Worm (Caenorhabditis elegans) whole organism, late embryonic: ENCODE results near the gene gnrr-3.

ENCODE experiments used
- ama-1 ChIP-seq: fragments of 150-350 bp; optimal IDR thresholded peaks from 2 replicates; lab custom pipeline; 2014
- ceh-14 ChIP-seq: sonication (generic microtip); optimal IDR thresholded peaks from 2 replicates; lab custom pipeline; 2016; ENCODE audit warnings: missing genotype, missing genetic modification characterization, missing compliant biosample characterization
- dmd-4 ChIP-seq: sonication (generic microtip); optimal IDR thresholded peaks from 2 replicates; lab custom pipeline; 2016; ENCODE audit warnings: borderline replicate concordance, missing genetic modification characterization, missing compliant biosample characterization
- elt-2 ChIP-seq: sonication (generic microtip); optimal IDR thresholded peaks from 2 replicates; lab custom pipeline; 2016; ENCODE audit warnings: missing genetic modification reagents, missing genetic modification characterization, missing compliant biosample characterization
- fkh-10 ChIP-seq: fragments of 150-350 bp; optimal IDR thresholded peaks from 2 replicates; lab custom pipeline; 2014; ENCODE audit warnings: missing biosample characterization, missing genetic modification reagents, missing genetic modification characterization
- hlh-30 ChIP-seq: sonication (generic microtip); optimal IDR thresholded peaks from 2 replicates; lab custom pipeline; 2017; ENCODE audit warnings: antibody characterized with exemption, missing genetic modification characterization, missing compliant biosample characterization; ENCODE audit not compliant: insufficient read depth
- nfya-1 ChIP-seq: sonication (generic microtip); optimal IDR thresholded peaks from 2 replicates; lab custom pipeline; 2017; ENCODE audit warnings: missing genetic modification characterization, mild to moderate bottlenecking, missing compliant biosample characterization, antibody characterized with exemption, moderate library complexity
- pha-2 ChIP-seq: sonication (generic microtip); optimal IDR thresholded peaks from 2 replicates; lab custom pipeline; 2017; ENCODE audit warnings: mild to moderate bottlenecking, missing genetic modification characterization, missing compliant biosample characterization
- pqm-1 ChIP-seq: sonication (generic microtip); optimal IDR thresholded peaks from 2 replicates; lab custom pipeline; 2016; ENCODE audit warnings: missing genetic modification characterization, missing compliant biosample characterization
- unc-42 ChIP-seq: sonication (generic microtip); optimal IDR thresholded peaks from 2 replicates; lab custom pipeline; 2016; ENCODE audit warnings: missing genotype, missing genetic modification characterization, missing compliant biosample characterization

DNA sequence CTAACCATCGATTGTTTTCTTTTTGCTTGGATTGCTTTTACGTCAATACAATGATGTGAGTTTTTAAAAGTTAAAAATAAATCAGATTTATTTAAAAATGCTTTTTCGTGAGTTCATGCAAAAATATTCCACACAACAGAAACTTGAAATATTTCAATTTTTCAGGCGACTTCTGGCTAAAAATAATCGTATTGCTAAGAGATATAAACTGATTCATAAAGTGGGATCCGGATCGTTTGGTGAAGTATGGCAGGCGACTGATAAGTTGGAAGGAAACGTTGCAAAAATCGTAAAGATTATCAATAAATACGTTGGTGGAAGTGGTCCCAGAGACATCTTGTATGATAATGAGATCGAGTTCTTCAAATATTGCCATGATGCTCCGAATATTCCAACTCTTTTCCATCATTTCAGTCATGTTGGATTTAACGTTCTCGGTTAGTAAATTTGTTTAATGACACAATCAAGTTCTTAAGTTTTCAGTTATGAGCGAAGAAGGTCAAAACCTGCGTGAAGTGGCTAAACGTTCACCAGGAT is 11.3 kb downstream of the gnrr-3 start, which contains the start of gene ZC373.3:
- no peak for TF ChIP-seq nfya-1 (tag; lab: Kevin White, UChicago)
- no peak for TF ChIP-seq dmd-4 (tag; lab: Kevin White, UChicago)
- TF ChIP-seq hlh-30 (tag; lab: Kevin White, UChicago): no peak
- no peak for TF ChIP-seq pqm-1 (tag; lab: Kevin White, UChicago)
- TF ChIP-seq pha-2 (tag; lab: Kevin White, UChicago): no peak
- no peak for TF ChIP-seq fkh-10 (GFP tag; lab: Kevin White, UChicago)
- TF ChIP-seq ceh-14 (tag; lab: Kevin White, UChicago): no peak
- no peak for TF ChIP-seq unc-42 (tag; lab: Kevin White, UChicago)
- no peak for TF ChIP-seq ama-1 (lab: Kevin White, UChicago)
- TF ChIP-seq elt-2 (tag; lab: Kevin White, UChicago): no peak
